Fruit fly (Drosophila melanogaster) whole organism: ENCODE measurements around the gene CG7215.

Experiments used
- CG8478 ChIP-seq: fragments of >200 bp; optimal IDR thresholded peaks from 2 replicates; lab custom pipeline; 2018; ENCODE audit warnings: inconsistent platforms
- usp ChIP-seq: fragments of >200 bp; optimal IDR thresholded peaks from 2 replicates; lab custom pipeline; 2017; ENCODE audit warnings: missing biosample characterization, missing genetic modification characterization, mixed read lengths

DNA sequence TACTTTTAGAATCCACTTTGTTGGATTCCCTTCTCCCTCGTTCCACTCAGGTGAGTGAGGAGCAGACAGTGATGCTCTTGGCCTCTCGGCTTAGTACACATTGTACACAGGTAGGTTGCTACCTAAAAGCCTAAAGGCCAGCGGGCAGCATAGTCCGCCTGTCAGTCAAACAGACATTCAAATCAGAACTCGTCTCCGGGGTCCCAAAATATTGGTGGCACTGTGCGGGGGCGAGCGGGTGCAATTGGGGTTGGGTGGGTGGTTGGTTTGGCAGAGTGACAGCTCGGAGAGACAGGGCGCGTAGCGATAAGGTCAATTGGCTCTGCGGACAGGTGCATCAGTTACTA lies 30.7 kb upstream of the CG7215 start:
- TF ChIP-seq usp (GFP tag; lab: Kevin White, UChicago) = no peak
- TF ChIP-seq CG8478 = no peak
